Worm (Caenorhabditis elegans) whole organism, midembryonic: Measurements from ENCODE around the gene slo-2.

ENCODE experiments used
- T22C8.4 ChIP-seq: fragments of 200-800 bp; sonication (Bioruptor generic); IDR thresholded peaks from 2 replicates; pipeline ENCODE4 v1.3.6; 2022; ENCODE audit warnings: missing genetic modification characterization, missing compliant biosample characterization
- cog-1 ChIP-seq: sonication (generic microtip); optimal IDR thresholded peaks from 2 replicates; lab custom pipeline; 2016; ENCODE audit warnings: missing genetic modification characterization, missing compliant biosample characterization
- flt-1 ChIP-seq: fragments of 200-800 bp; sonication (Bioruptor generic); IDR thresholded peaks from 2 replicates; pipeline ENCODE4 v1.3.6; 2022; ENCODE audit warnings: missing genetic modification characterization, missing compliant biosample characterization
- klf-2 ChIP-seq: fragments of 200-800 bp; sonication (Bioruptor generic); conservative IDR thresholded peaks from 2 replicates; pipeline ENCODE4 v1.3.6; 2022; ENCODE audit warnings: missing genetic modification reagents, missing genetic modification characterization, missing compliant biosample characterization
- med-1 ChIP-seq: sonication (generic microtip); optimal IDR thresholded peaks from 2 replicates; lab custom pipeline; 2017; ENCODE audit warnings: missing genetic modification characterization, mild to moderate bottlenecking, missing compliant biosample characterization, antibody characterized with exemption, missing genetic modification reagents; ENCODE audit not compliant: insufficient read depth
- ref-1 ChIP-seq: fragments of 200-800 bp; sonication (Bioruptor generic); conservative IDR thresholded peaks from 2 replicates; pipeline ENCODE4 v1.3.6; 2022; ENCODE audit warnings: missing genetic modification reagents, missing genetic modification characterization, missing compliant biosample characterization
- tab-1 ChIP-seq: fragments of 200-800 bp; sonication (Bioruptor generic); IDR thresholded peaks from 2 replicates; pipeline ENCODE4 v1.3.6; 2022; ENCODE audit warnings: missing genetic modification characterization, missing compliant biosample characterization
- ztf-23 ChIP-seq: fragments of 200-800 bp; sonication (Bioruptor generic); IDR thresholded peaks from 2 replicates; pipeline ENCODE4 v1.3.6; 2022; ENCODE audit warnings: missing genetic modification reagents, missing genetic modification characterization, missing compliant biosample characterization
- ztf-29 ChIP-seq: fragments of 200-800 bp; sonication (Bioruptor generic); IDR thresholded peaks from 2 replicates; pipeline ENCODE4 v1.3.6; 2022; ENCODE audit warnings: missing genetic modification reagents, missing genetic modification characterization, missing compliant biosample characterization

slo-2 gene

DNA sequence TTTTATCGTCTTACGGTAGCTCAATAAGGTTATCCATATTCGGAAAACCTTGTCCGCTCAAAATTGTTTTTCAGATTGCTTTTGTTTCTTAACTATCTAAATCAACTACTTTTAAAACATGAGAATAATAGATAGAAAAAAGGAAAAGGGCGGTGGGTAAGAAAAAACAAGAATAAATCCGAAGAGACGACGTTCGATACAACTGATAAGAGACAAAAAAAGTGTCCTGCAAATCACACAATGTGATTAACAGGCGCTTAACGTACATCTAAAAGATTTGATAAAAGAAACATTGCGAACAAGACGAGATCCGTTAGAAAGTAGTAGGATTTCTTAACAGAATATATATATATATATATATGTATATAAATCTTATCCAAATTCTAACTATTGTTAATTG, 27.8 kb upstream of the slo-2 start, which contains the start of gene hum-4:
hum-4 (minus strand) TSS at position 101 of the 400 bp plus-strand sequence.
- TF ChIP-seq klf-2 (GFP tag; lab: Robert Waterston, UW) (no peak), ref-1 (GFP tag; lab: Robert Waterston, UW) (no peak), med-1 (GFP tag; lab: Kevin White, UChicago) (no peak), ztf-29 (GFP tag; lab: Robert Waterston, UW) (no peak), T22C8.4 (GFP tag; lab: Robert Waterston, UW) (no peak), ztf-23 (GFP tag; lab: Robert Waterston, UW) (no peak), flt-1 (GFP tag; lab: Robert Waterston, UW) (no peak), cog-1 (tag; lab: Kevin White, UChicago) (no peak), tab-1 (GFP tag; lab: Robert Waterston, UW) (no peak)

DNA sequence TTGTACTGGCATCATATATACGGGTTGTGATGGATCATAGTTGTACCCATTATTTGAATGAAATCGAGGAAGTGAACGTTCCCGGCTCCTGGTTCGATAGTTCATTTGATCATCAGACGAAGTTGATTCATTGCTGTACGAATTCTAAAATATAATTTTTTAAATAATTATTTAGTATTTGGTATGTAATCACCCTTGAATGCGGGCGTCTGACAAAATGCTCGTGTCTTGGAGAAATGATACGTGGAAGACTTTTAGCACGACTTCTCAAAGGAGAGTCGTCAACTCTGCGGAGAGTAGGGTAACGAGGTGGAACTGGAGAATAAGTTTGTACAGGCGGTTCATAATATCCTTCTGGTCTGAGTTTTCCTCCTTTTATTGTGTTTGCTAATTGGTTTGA, 21.8 kb upstream of the slo-2 start:
- TF ChIP-seq klf-2 (GFP tag; lab: Robert Waterston, UW) = no peak
- TF ChIP-seq tab-1 (GFP tag; lab: Robert Waterston, UW) = no peak

DNA sequence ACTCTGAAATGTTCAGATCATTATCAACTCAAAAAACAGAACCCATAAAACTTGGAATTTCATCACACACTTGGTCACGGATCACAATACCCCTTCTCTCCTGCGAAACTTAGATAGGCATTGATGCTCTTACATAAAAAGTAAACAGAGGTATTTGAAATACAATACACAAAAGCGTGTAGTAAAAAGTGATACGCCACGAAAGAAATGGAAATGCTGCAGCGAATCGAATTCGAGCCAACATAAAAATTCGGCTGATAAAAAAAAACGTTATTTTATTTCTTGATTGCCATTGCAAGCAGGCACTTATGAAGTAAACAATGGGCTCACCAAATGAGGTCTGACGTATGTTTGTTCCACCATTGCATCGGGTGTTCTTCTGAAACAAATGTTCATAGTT, 20.9 kb upstream of the slo-2 start:
- TF ChIP-seq ztf-23 (GFP tag; lab: Robert Waterston, UW) (no peak), ref-1 (GFP tag; lab: Robert Waterston, UW) (no peak), ztf-29 (GFP tag; lab: Robert Waterston, UW) (no peak), cog-1 (tag; lab: Kevin White, UChicago) (no peak), tab-1 (GFP tag; lab: Robert Waterston, UW) (no peak), flt-1 (GFP tag; lab: Robert Waterston, UW) (no peak), klf-2 (GFP tag; lab: Robert Waterston, UW) (no peak), T22C8.4 (GFP tag; lab: Robert Waterston, UW) (no peak)

ce11 chrX:11419988-11420387, 14.3 kb upstream of the slo-2 start, which contains the start of gene F46C3.6:
TSS of gene F46C3.6 (minus strand) at chrX:11420074.
- TF ChIP-seq ref-1 (GFP tag; lab: Robert Waterston, UW) = no peak
- no peak for TF ChIP-seq med-1 (GFP tag; lab: Kevin White, UChicago)
- TF ChIP-seq cog-1 (tag; lab: Kevin White, UChicago) = no peak
- no peak for TF ChIP-seq tab-1 (GFP tag; lab: Robert Waterston, UW)
- no peak for TF ChIP-seq T22C8.4 (GFP tag; lab: Robert Waterston, UW)
- no peak for TF ChIP-seq flt-1 (GFP tag; lab: Robert Waterston, UW)
- no peak for TF ChIP-seq ztf-23 (GFP tag; lab: Robert Waterston, UW)
- no peak for TF ChIP-seq ztf-29 (GFP tag; lab: Robert Waterston, UW)
- no peak for TF ChIP-seq klf-2 (GFP tag; lab: Robert Waterston, UW)

DNA sequence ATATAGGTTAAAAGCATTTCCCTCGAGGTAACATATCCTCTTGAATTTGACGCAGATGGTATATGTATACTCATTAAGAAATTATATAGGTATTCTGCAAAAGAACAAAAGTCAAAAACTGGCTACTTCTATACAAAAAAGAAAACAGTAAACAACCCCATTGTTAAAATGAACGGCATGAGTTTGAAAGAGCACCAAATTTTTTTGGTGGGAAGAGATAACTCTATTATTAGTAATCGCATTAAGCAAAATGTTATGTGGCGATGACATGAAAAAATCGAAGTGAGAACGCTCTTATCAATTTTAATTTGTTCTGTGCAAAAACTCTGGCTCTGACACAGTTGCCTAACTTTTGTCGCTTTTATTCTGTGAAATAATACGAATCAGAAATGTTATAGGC, 12.9 kb upstream of the slo-2 start, which contains the start of gene F46C3.2:
F46C3.2 (minus strand) TSS at position 101 of the 400 bp plus-strand sequence.
- no peak for TF ChIP-seq ztf-29 (GFP tag; lab: Robert Waterston, UW)
- TF ChIP-seq tab-1 (GFP tag; lab: Robert Waterston, UW) = no peak
- no peak for TF ChIP-seq ref-1 (GFP tag; lab: Robert Waterston, UW)
- TF ChIP-seq ztf-23 (GFP tag; lab: Robert Waterston, UW) = no peak
- no peak for TF ChIP-seq T22C8.4 (GFP tag; lab: Robert Waterston, UW)
- TF ChIP-seq cog-1 (tag; lab: Kevin White, UChicago) = no peak
- no peak for TF ChIP-seq med-1 (GFP tag; lab: Kevin White, UChicago)
- no peak for TF ChIP-seq flt-1 (GFP tag; lab: Robert Waterston, UW)
- no peak for TF ChIP-seq klf-2 (GFP tag; lab: Robert Waterston, UW)

DNA sequence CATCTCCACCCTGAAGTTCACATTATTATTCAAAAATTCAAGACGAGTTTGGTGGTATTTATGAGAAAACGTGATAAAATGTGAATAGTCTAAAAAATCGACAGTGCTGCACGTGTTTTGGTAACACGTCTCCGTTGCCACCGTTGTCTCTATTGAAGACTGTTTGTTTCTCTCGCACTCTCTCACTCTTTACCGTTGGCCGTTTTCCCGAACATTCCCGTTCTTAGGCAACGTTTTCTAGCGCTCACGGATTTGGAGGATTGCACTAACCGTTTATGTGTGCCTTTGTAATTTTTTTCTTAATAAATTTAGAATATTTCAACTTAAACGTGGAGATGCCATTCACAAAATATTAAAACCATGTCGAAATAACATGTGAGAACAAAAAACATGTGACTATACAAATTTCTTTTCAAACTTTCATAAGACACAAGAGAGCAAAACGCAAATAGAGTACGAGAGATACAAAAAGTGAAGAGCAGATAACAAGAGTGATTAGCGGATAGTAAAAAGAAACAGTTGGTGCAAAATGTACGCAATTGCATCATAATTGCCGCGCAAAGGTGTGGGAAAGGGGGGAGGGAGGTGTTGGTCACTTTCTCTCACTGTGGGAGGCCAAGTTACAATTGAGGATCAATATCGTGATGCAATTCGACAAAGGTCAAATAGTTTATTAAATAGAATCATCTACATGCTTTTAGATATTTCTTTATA, 9.3 kb upstream of the slo-2 start, which contains the start of gene pek-1:
pek-1 (minus strand) TSS at position 51 of the 714 bp plus-strand sequence.
- TF ChIP-seq cog-1 (tag; lab: Kevin White, UChicago) (peak; percentile 5), ztf-23 (GFP tag; lab: Robert Waterston, UW) (no peak), T22C8.4 (GFP tag; lab: Robert Waterston, UW) (no peak)

ce11 chrX:11411675-11412074, 5.9 kb upstream of the slo-2 start:
- TF ChIP-seq med-1 (GFP tag; lab: Kevin White, UChicago) = no peak
- no peak for TF ChIP-seq ref-1 (GFP tag; lab: Robert Waterston, UW)
- no peak for TF ChIP-seq cog-1 (tag; lab: Kevin White, UChicago)
- TF ChIP-seq T22C8.4 (GFP tag; lab: Robert Waterston, UW) = no peak
- TF ChIP-seq tab-1 (GFP tag; lab: Robert Waterston, UW) = no peak
- no peak for TF ChIP-seq ztf-23 (GFP tag; lab: Robert Waterston, UW)
- TF ChIP-seq klf-2 (GFP tag; lab: Robert Waterston, UW) = no peak
- TF ChIP-seq flt-1 (GFP tag; lab: Robert Waterston, UW) = no peak
- TF ChIP-seq ztf-29 (GFP tag; lab: Robert Waterston, UW) = no peak

DNA sequence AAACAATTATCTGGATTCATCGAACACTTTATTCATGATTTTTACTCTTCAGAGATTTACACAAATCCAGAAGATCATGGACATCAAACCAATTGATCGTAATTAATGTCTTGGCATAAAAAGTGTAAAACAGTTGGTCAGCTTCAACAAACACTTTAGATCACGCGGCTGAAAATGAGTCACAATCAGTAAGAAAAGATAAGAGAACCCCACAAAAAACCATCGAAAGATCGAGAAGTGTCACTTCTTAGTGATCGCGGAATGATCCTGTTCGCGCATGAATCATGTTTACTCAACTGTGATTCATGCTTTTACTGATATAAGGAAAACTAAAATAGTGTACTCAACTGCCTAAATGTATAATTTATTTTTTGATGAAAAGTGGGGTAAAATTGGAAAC, 3.7 kb upstream of the slo-2 start:
- TF ChIP-seq ztf-29 (GFP tag; lab: Robert Waterston, UW) = no peak
- TF ChIP-seq klf-2 (GFP tag; lab: Robert Waterston, UW) = no peak
- TF ChIP-seq cog-1 (tag; lab: Kevin White, UChicago) = no peak
- TF ChIP-seq ref-1 (GFP tag; lab: Robert Waterston, UW) = no peak
- no peak for TF ChIP-seq ztf-23 (GFP tag; lab: Robert Waterston, UW)
- no peak for TF ChIP-seq med-1 (GFP tag; lab: Kevin White, UChicago)
- no peak for TF ChIP-seq flt-1 (GFP tag; lab: Robert Waterston, UW)
- TF ChIP-seq T22C8.4 (GFP tag; lab: Robert Waterston, UW) = no peak
- TF ChIP-seq tab-1 (GFP tag; lab: Robert Waterston, UW) = no peak
